Worm (Caenorhabditis elegans) whole organism, L1 larva: ENCODE measurements around the gene T16G1.3.

Experiments used
- C16A3.4 ChIP-seq: fragments of 150-350 bp; optimal IDR thresholded peaks from 2 replicates; lab custom pipeline; 2014; ENCODE audit warnings: missing biosample characterization, missing genetic modification characterization
- F16B12.6 ChIP-seq: fragments of 150-350 bp; optimal IDR thresholded peaks from 2 replicates; lab custom pipeline; 2014; ENCODE audit warnings: missing biosample characterization, missing genetic modification characterization
- blmp-1 ChIP-seq: fragments of 150-350 bp; optimal IDR thresholded peaks from 2 replicates; lab custom pipeline; 2014; ENCODE audit warnings: missing biosample characterization, missing genetic modification characterization
- ceh-82 ChIP-seq, 3 experiments: fragments of 150-350 bp in 1 of 3; sonication (generic microtip) in 2 of 3; optimal IDR thresholded peaks; 2 replicates each; lab custom pipeline; 2014 to 2017; ENCODE audit warnings: missing biosample characterization in 3 of 3, missing genetic modification characterization in 3 of 3
- ceh-88 ChIP-seq: fragments of 200-800 bp; sonication (Bioruptor generic); IDR thresholded peaks from 2 replicates; pipeline ENCODE4 v1.3.6; 2022; ENCODE audit warnings: missing genetic modification characterization, missing compliant biosample characterization
- dpl-1 ChIP-seq, 3 experiments: fragments of 150-350 bp in 2 of 3; sonication (generic microtip) in 1 of 3; optimal IDR thresholded peaks; 2 replicates each; lab custom pipeline; 2014 to 2017; ENCODE audit warnings: missing biosample characterization in 3 of 3, missing genetic modification characterization in 3 of 3, missing genetic modification reagents in 3 of 3
- dsc-1 ChIP-seq: sonication (generic microtip); optimal IDR thresholded peaks from 2 replicates; lab custom pipeline; 2016; ENCODE audit warnings: mild to moderate bottlenecking, missing genetic modification characterization, missing compliant biosample characterization
- efl-1 ChIP-seq, 4 experiments: fragments of 150-350 bp; optimal IDR thresholded peaks in 3 of 4; peaks in 1 of 4; 1 replicate in 1 of 4; 2 replicates in 3 of 4; lab custom pipeline; 2014; ENCODE audit warnings: missing biosample characterization in 2 of 4, missing genetic modification characterization in 2 of 4, missing genetic modification reagents in 2 of 4
- egl-13 ChIP-seq: sonication (generic microtip); optimal IDR thresholded peaks from 2 replicates; lab custom pipeline; 2016; ENCODE audit warnings: missing genotype, missing genetic modification reagents, missing genetic modification characterization, missing compliant biosample characterization
- elt-2 ChIP-seq: sonication (generic microtip); optimal IDR thresholded peaks from 2 replicates; lab custom pipeline; 2016; ENCODE audit warnings: missing genetic modification characterization, mild to moderate bottlenecking, inconsistent platforms, missing compliant biosample characterization, missing genetic modification reagents
- elt-3 ChIP-seq, 6 experiments: fragments of 150-350 bp in 1 of 6; sonication (generic microtip); optimal IDR thresholded peaks; 2 replicates each; lab custom pipeline; 2017 to 2018; ENCODE audit warnings: missing biosample characterization in 6 of 6, missing genetic modification characterization in 6 of 6, inconsistent platforms in 1 of 6
- fkh-10 ChIP-seq: sonication (generic microtip); optimal IDR thresholded peaks from 2 replicates; lab custom pipeline; 2017; ENCODE audit warnings: missing biosample characterization, missing genetic modification reagents, missing genetic modification characterization
- fkh-8 ChIP-seq: sonication (generic microtip); optimal IDR thresholded peaks from 2 replicates; lab custom pipeline; 2016; ENCODE audit warnings: mild to moderate bottlenecking, missing genetic modification characterization, missing compliant biosample characterization
- irx-1 ChIP-seq: sonication (generic microtip); optimal IDR thresholded peaks from 2 replicates; lab custom pipeline; 2016; ENCODE audit warnings: missing genetic modification characterization, missing compliant biosample characterization
- isw-1 ChIP-seq: fragments of 200-800 bp; sonication (Bioruptor generic); IDR thresholded peaks from 2 replicates; pipeline ENCODE4 v1.3.6; 2022; ENCODE audit warnings: missing genetic modification characterization, missing compliant biosample characterization
- lin-14 ChIP-seq: fragments of 200-800 bp; sonication (Bioruptor generic); optimal IDR thresholded peaks from 2 replicates; lab custom pipeline; 2018; ENCODE audit warnings: mild to moderate bottlenecking, missing genetic modification characterization, moderate library complexity, missing compliant biosample characterization
- lin-15B ChIP-seq: fragments of 150-350 bp; sonication (generic microtip); optimal IDR thresholded peaks from 3 replicates; lab custom pipeline; 2014; ENCODE audit warnings: missing biosample characterization, missing genetic modification characterization
- lin-35 ChIP-seq, 2 experiments: fragments of 150-350 bp; optimal IDR thresholded peaks; 2 replicates each; lab custom pipeline; 2014; ENCODE audit warnings: missing biosample characterization in 2 of 2, missing genetic modification characterization in 2 of 2, missing genetic modification reagents in 2 of 2
- lin-39 ChIP-seq: fragments of 150-350 bp; optimal IDR thresholded peaks from 2 replicates; lab custom pipeline; 2014; ENCODE audit warnings: missing biosample characterization, missing genetic modification reagents, missing genetic modification characterization
- lsy-2 ChIP-seq, 2 experiments: fragments of 150-350 bp; optimal IDR thresholded peaks; 2 replicates each; lab custom pipeline; 2014; ENCODE audit warnings: missing biosample characterization in 2 of 2, missing genetic modification characterization in 2 of 2
- mab-9 ChIP-seq: fragments of 200-800 bp; sonication (Bioruptor generic); IDR thresholded peaks from 2 replicates; pipeline ENCODE4 v1.3.6; 2022; ENCODE audit warnings: missing genetic modification reagents, missing genetic modification characterization, missing compliant biosample characterization
- mdl-1 ChIP-seq, 2 experiments: fragments of 150-350 bp; optimal IDR thresholded peaks; 2 replicates each; lab custom pipeline; 2014 to 2017; ENCODE audit warnings: missing biosample characterization in 2 of 2, missing genetic modification characterization in 2 of 2, inconsistent platforms in 1 of 2
- mep-1 ChIP-seq: fragments of 150-350 bp; optimal IDR thresholded peaks from 2 replicates; lab custom pipeline; 2014; ENCODE audit warnings: missing biosample characterization, missing genetic modification characterization
- nhr-19 ChIP-seq: fragments of 200-800 bp; sonication (Bioruptor generic); conservative IDR thresholded peaks from 2 replicates; pipeline ENCODE4 v1.3.6; 2022; ENCODE audit warnings: missing genetic modification characterization, missing compliant biosample characterization
- nhr-20 ChIP-seq: sonication (generic microtip); optimal IDR thresholded peaks from 2 replicates; lab custom pipeline; 2016; ENCODE audit warnings: mild to moderate bottlenecking, missing genetic modification characterization, missing compliant biosample characterization
- nhr-47 ChIP-seq: sonication (generic microtip); optimal IDR thresholded peaks from 2 replicates; lab custom pipeline; 2016; ENCODE audit warnings: mild to moderate bottlenecking, missing genetic modification characterization, moderate library complexity, missing compliant biosample characterization
- nhr-71 ChIP-seq: sonication (generic microtip); optimal IDR thresholded peaks from 2 replicates; lab custom pipeline; 2016; ENCODE audit warnings: mild to moderate bottlenecking, missing genetic modification characterization, moderate library complexity, missing compliant biosample characterization
- nhr-84 ChIP-seq: sonication (generic microtip); optimal IDR thresholded peaks from 2 replicates; lab custom pipeline; 2017; ENCODE audit warnings: missing biosample characterization, missing genetic modification characterization
- nhr-85 ChIP-seq: sonication (generic microtip); peaks from one replicate; lab custom pipeline; 2016; ENCODE audit warnings: missing genetic modification characterization, inconsistent platforms, missing compliant biosample characterization
- nhr-90 ChIP-seq: sonication (generic microtip); optimal IDR thresholded peaks from 2 replicates; lab custom pipeline; 2016; ENCODE audit warnings: mild to moderate bottlenecking, missing genetic modification characterization, missing compliant biosample characterization; ENCODE audit not compliant: poor library complexity
- pax-3 ChIP-seq: fragments of 200-800 bp; sonication (Bioruptor generic); optimal IDR thresholded peaks from 2 replicates; lab custom pipeline; 2018; ENCODE audit warnings: mild to moderate bottlenecking, missing genetic modification characterization, moderate library complexity, missing compliant biosample characterization
- pqm-1 ChIP-seq: sonication (generic microtip); optimal IDR thresholded peaks from 3 replicates; lab custom pipeline; 2017; ENCODE audit warnings: missing biosample characterization, missing genetic modification characterization
- rnt-1 ChIP-seq: sonication (generic microtip); optimal IDR thresholded peaks from 2 replicates; lab custom pipeline; 2016; ENCODE audit warnings: mild to moderate bottlenecking, missing genetic modification characterization, moderate library complexity, missing compliant biosample characterization
- snu-23 ChIP-seq: sonication (generic microtip); optimal IDR thresholded peaks from 2 replicates; lab custom pipeline; 2016; ENCODE audit warnings: missing genetic modification characterization, missing compliant biosample characterization
- sup-37 ChIP-seq: fragments of 200-800 bp; sonication (Bioruptor generic); optimal IDR thresholded peaks from 2 replicates; lab custom pipeline; 2018; ENCODE audit warnings: mild to moderate bottlenecking, missing genetic modification characterization, missing compliant biosample characterization
- swsn-7 ChIP-seq: sonication (generic microtip); optimal IDR thresholded peaks from 2 replicates; lab custom pipeline; 2016; ENCODE audit warnings: missing genetic modification characterization, missing compliant biosample characterization
- tbx-2 ChIP-seq: sonication (generic microtip); optimal IDR thresholded peaks from 2 replicates; lab custom pipeline; 2016; ENCODE audit warnings: missing genetic modification characterization, missing compliant biosample characterization
- unc-130 ChIP-seq: fragments of 150-350 bp; optimal IDR thresholded peaks from 2 replicates; lab custom pipeline; 2017; ENCODE audit warnings: missing biosample characterization, missing genetic modification characterization, inconsistent platforms
- unc-62 ChIP-seq: fragments of 150-350 bp; optimal IDR thresholded peaks from 2 replicates; lab custom pipeline; 2014; ENCODE audit warnings: missing biosample characterization, missing genetic modification reagents, missing genetic modification characterization
- unc-86 ChIP-seq: sonication (generic microtip); optimal IDR thresholded peaks from 2 replicates; lab custom pipeline; 2016; ENCODE audit warnings: missing genetic modification characterization, missing compliant biosample characterization
- vab-15 ChIP-seq: sonication (generic microtip); optimal IDR thresholded peaks from 2 replicates; lab custom pipeline; 2017; ENCODE audit warnings: missing genotype, mild to moderate bottlenecking, missing genetic modification characterization, missing compliant biosample characterization
- xbp-1 ChIP-seq: sonication (generic microtip); optimal IDR thresholded peaks from 2 replicates; lab custom pipeline; 2016; ENCODE audit warnings: missing genetic modification characterization, missing compliant biosample characterization
- zag-1 ChIP-seq: fragments of 150-350 bp; optimal IDR thresholded peaks from 2 replicates; lab custom pipeline; 2014; ENCODE audit warnings: missing biosample characterization, missing genetic modification characterization
- zip-4 ChIP-seq: fragments of 200-800 bp; sonication (Bioruptor generic); optimal IDR thresholded peaks from 2 replicates; lab custom pipeline; 2018; ENCODE audit warnings: mild to moderate bottlenecking, missing genetic modification characterization, moderate library complexity, missing compliant biosample characterization
- ztf-4 ChIP-seq: fragments of 150-350 bp; optimal IDR thresholded peaks from 2 replicates; lab custom pipeline; 2014; ENCODE audit warnings: missing biosample characterization, missing genetic modification characterization

The T16G1.3 gene

ce11 chrV:12967925-12968327 lies 23.8 kb upstream of the T16G1.3 start, which contains the start of gene R186.8:
Gene R186.8 (minus strand): TSS chrV:12967982.
- peak; percentile 82 for TF ChIP-seq snu-23
- TF ChIP-seq rnt-1 (tag; lab: Kevin White, UChicago), result peak; percentile 49
- peak; percentile 85 for TF ChIP-seq nhr-19 (GFP tag; lab: Robert Waterston, UW)
- peak; percentile 10 for TF ChIP-seq elt-2 (tag; lab: Kevin White, UChicago)
- TF ChIP-seq elt-3 (tag; optimal IDR thresholded peaks at IDR 0.05; lab: Kevin White, UChicago), result peak in 1 of 6 experiments; percentile 28
- peak; percentile 71 for TF ChIP-seq fkh-8 (tag; lab: Kevin White, UChicago)
- peak; percentile 85 for TF ChIP-seq nhr-71 (tag; lab: Kevin White, UChicago)
- peak; percentile 17 for TF ChIP-seq unc-130 (tag; lab: Kevin White, UChicago)
- 0 out of 2 replicates have a peak, but pooled peaks have one; percentile 9 for TF ChIP-seq mab-9
- TF ChIP-seq lin-14 (GFP tag; lab: Kevin White, UChicago), result peak; percentile 80
- TF ChIP-seq dsc-1, result peak; percentile 37
- TF ChIP-seq isw-1 (GFP tag; lab: Robert Waterston, UW), result peak; percentile 71
- TF ChIP-seq zip-4 (GFP tag; lab: Kevin White, UChicago), result peak; percentile 20
- TF ChIP-seq blmp-1, result peak; percentile 7
- TF ChIP-seq vab-15 (tag; lab: Kevin White, UChicago), result peak; percentile 75
- TF ChIP-seq mep-1 (tag; lab: Kevin White, UChicago), result peak; percentile 49
- peak; percentile 76 for TF ChIP-seq xbp-1
- TF ChIP-seq nhr-47 (tag; lab: Kevin White, UChicago), result peak; percentile 78
- TF ChIP-seq swsn-7, result peak; percentile 67
- peak; percentile 78 for TF ChIP-seq ceh-88 (GFP tag; lab: Robert Waterston, UW)
- peak; percentile 78 for TF ChIP-seq F16B12.6 (tag; lab: Kevin White, UChicago)
- TF ChIP-seq tbx-2 (tag; lab: Kevin White, UChicago), result peak; percentile 70
- TF ChIP-seq ceh-82 (tag; optimal IDR thresholded peaks at IDR 0.05; lab: Kevin White, UChicago), result peak in 1 of 3 experiments; percentile 51
- TF ChIP-seq lin-15B (tag; lab: Kevin White, UChicago), result peak; percentile 62
- TF ChIP-seq pax-3, result peak; percentile 78
- peak; percentile 78 for TF ChIP-seq nhr-20 (tag; lab: Kevin White, UChicago)
- TF ChIP-seq mdl-1 (tag; optimal IDR thresholded peaks at IDR 0.05; lab: Kevin White, UChicago), result peak in 1 of 2 experiments; percentile 24
- TF ChIP-seq ztf-4 (tag; lab: Kevin White, UChicago), result peak; percentile 13
- peak; percentile 24 for TF ChIP-seq fkh-10 (GFP tag; lab: Kevin White, UChicago)
- TF ChIP-seq dpl-1 (GFP tag; optimal IDR thresholded peaks at IDR 0.05; lab: Kevin White, UChicago), result peak; percentile 8 to 69 (median 58)
- TF ChIP-seq efl-1 (optimal IDR thresholded peaks at IDR 0.05; lab: Kevin White, UChicago), result peak; percentile 53 to 62
- TF ChIP-seq efl-1 (GFP tag; optimal IDR thresholded peaks at IDR 0.05 in 1 of 2; lab: Kevin White, UChicago), result peak; percentile 42 to 95
- peak; percentile 72 to 91 for TF ChIP-seq lsy-2 (tag; optimal IDR thresholded peaks at IDR 0.05; lab: Kevin White, UChicago)
- TF ChIP-seq lin-35 (GFP tag; optimal IDR thresholded peaks at IDR 0.05; lab: Kevin White, UChicago), result peak; percentile 54 to 55
- peak; percentile 16 for TF ChIP-seq egl-13 (tag; lab: Kevin White, UChicago)
- peak; percentile 5 for TF ChIP-seq unc-86 (tag; lab: Kevin White, UChicago)
- peak; percentile 90 for TF ChIP-seq nhr-85
- TF ChIP-seq C16A3.4 (tag; lab: Kevin White, UChicago), result peak; percentile 33
- peak; percentile 48 for TF ChIP-seq irx-1 (tag; lab: Kevin White, UChicago)
- TF ChIP-seq nhr-90 (tag; lab: Kevin White, UChicago), result peak; percentile 71
- TF ChIP-seq, all 84 proteins: peak for 39; not testable (repeated sequence) for 45

ce11 chrV:12967110-12967509 lies 23.0 kb upstream of the T16G1.3 start, which contains the start of gene R186.3:
Gene R186.3 (minus strand): TSS chrV:12967210.
- no peak for TF ChIP-seq unc-62 (GFP tag; lab: Kevin White, UChicago)
- TF ChIP-seq dsc-1, result no peak
- no peak for TF ChIP-seq zag-1 (tag; lab: Kevin White, UChicago)
- TF ChIP-seq isw-1 (GFP tag; lab: Robert Waterston, UW), result no peak
- TF ChIP-seq lin-39 (tag; lab: Kevin White, UChicago), result no peak
- TF ChIP-seq sup-37, result no peak
- TF ChIP-seq nhr-84 (tag; lab: Kevin White, UChicago), result no peak
- no peak for TF ChIP-seq fkh-8 (tag; lab: Kevin White, UChicago)
- no peak for TF ChIP-seq blmp-1
- no peak for TF ChIP-seq pqm-1 (tag; lab: Kevin White, UChicago)
